Worm (Caenorhabditis elegans): ENCODE data around the gene ZK1307.3.

ce11 chrII:9652919-9653318 lies at the start of gene ZK1307.3:
- TF ChIP-seq Y5F2A.4 (GFP tag; optimal IDR thresholded peaks at IDR 0.05) (no peak), nhr-25 (tag; optimal IDR thresholded peaks at IDR 0.05; ENCODE audit: borderline replicate concordance, insufficient read depth) (no peak), ZK337.2 (GFP tag; IDR thresholded peaks at IDR 0.05) (no peak), nhr-11 (tag; optimal IDR thresholded peaks at IDR 0.05) (no peak), ztf-11 (tag; optimal IDR thresholded peaks at IDR 0.05) (no peak), mdt-29 (GFP tag; IDR thresholded peaks at IDR 0.05) (no peak), nhr-237 (tag; optimal IDR thresholded peaks at IDR 0.05) (no peak), lsy-2 (tag; optimal IDR thresholded peaks at IDR 0.05) (no peak), snpc-4 (tag; optimal IDR thresholded peaks at IDR 0.05) (no peak), aha-1 (tag) (no peak), nhr-10 (tag; optimal IDR thresholded peaks at IDR 0.05) (no peak), lin-39 (tag; optimal IDR thresholded peaks at IDR 0.05) (no peak), unc-39 (tag; optimal IDR thresholded peaks at IDR 0.05) (no peak)

All from whole organism, L4 larva.